Worm (Caenorhabditis elegans) whole organism, L3 larva: ENCODE results near the gene srbc-77.

Source experiments
- ZK546.5 ChIP-seq: sonication (generic microtip); optimal IDR thresholded peaks from 2 replicates; lab custom pipeline; 2017; ENCODE audit warnings: missing biosample characterization, missing genetic modification characterization
- aly-2 ChIP-seq: fragments of 150-350 bp; optimal IDR thresholded peaks from 2 replicates; lab custom pipeline; 2014; ENCODE audit warnings: missing biosample characterization, missing genetic modification characterization
- ama-1 ChIP-seq: fragments of 150-350 bp; optimal IDR thresholded peaks from 2 replicates; lab custom pipeline; 2018
- ceh-28 ChIP-seq: fragments of 150-350 bp; optimal IDR thresholded peaks from 2 replicates; lab custom pipeline; 2014; ENCODE audit warnings: missing biosample characterization, missing genetic modification reagents, missing genetic modification characterization
- ceh-9 ChIP-seq: sonication (generic microtip); optimal IDR thresholded peaks from 2 replicates; lab custom pipeline; 2018; ENCODE audit warnings: missing biosample characterization, missing genetic modification characterization
- daf-12 ChIP-seq: fragments of 150-350 bp; optimal IDR thresholded peaks from 2 replicates; lab custom pipeline; 2014; ENCODE audit warnings: missing biosample characterization, missing genetic modification reagents, missing genetic modification characterization
- egl-27 ChIP-seq: sonication (generic microtip); optimal IDR thresholded peaks from 4 replicates; lab custom pipeline; 2017; ENCODE audit warnings: missing biosample characterization, missing genetic modification reagents, missing genetic modification characterization
- elt-1 ChIP-seq: fragments of 150-350 bp; optimal IDR thresholded peaks from 2 replicates; lab custom pipeline; 2014; ENCODE audit warnings: missing biosample characterization, missing genetic modification characterization
- elt-2 ChIP-seq: sonication (generic microtip); optimal IDR thresholded peaks from 2 replicates; lab custom pipeline; 2016; ENCODE audit warnings: missing genetic modification reagents, mild to moderate bottlenecking, missing genetic modification characterization, missing compliant biosample characterization
- elt-3 ChIP-seq, 3 experiments: fragments of 150-350 bp in 1 of 3; sonication (generic microtip) in 2 of 3; optimal IDR thresholded peaks; 2 replicates in 2 of 3; 4 replicates in 1 of 3; lab custom pipeline; 2014 to 2017; ENCODE audit warnings: missing biosample characterization in 3 of 3, missing genetic modification characterization in 3 of 3
- eor-1 ChIP-seq, 2 experiments: fragments of 150-350 bp; optimal IDR thresholded peaks; 2 replicates each; lab custom pipeline; 2014 to 2018; ENCODE audit warnings: missing biosample characterization in 2 of 2, missing genetic modification characterization in 2 of 2
- fkh-10 ChIP-seq: sonication (generic microtip); optimal IDR thresholded peaks from 2 replicates; lab custom pipeline; 2017; ENCODE audit warnings: missing biosample characterization, missing genetic modification reagents, missing genetic modification characterization
- fkh-2 ChIP-seq: fragments of 150-350 bp; optimal IDR thresholded peaks from 2 replicates; lab custom pipeline; 2014; ENCODE audit warnings: missing biosample characterization, missing genetic modification reagents, missing genetic modification characterization
- jun-1 ChIP-seq: fragments of 150-350 bp; optimal IDR thresholded peaks from 2 replicates; lab custom pipeline; 2014; ENCODE audit warnings: missing biosample characterization, missing genetic modification reagents, missing genetic modification characterization
- lin-39 ChIP-seq: fragments of 150-350 bp; optimal IDR thresholded peaks from 2 replicates; lab custom pipeline; 2018; ENCODE audit warnings: missing biosample characterization, missing genetic modification reagents, missing genetic modification characterization
- lsy-12 ChIP-seq: sonication (generic microtip); optimal IDR thresholded peaks from 2 replicates; lab custom pipeline; 2016; ENCODE audit warnings: mild to moderate bottlenecking, missing genetic modification characterization, missing compliant biosample characterization
- mdl-1 ChIP-seq: fragments of 150-350 bp; optimal IDR thresholded peaks from 2 replicates; lab custom pipeline; 2014; ENCODE audit warnings: missing biosample characterization, missing genetic modification characterization
- mml-1 ChIP-seq: fragments of 150-350 bp; sonication (generic microtip); optimal IDR thresholded peaks from 3 replicates; lab custom pipeline; 2014; ENCODE audit warnings: missing biosample characterization, missing genetic modification characterization
- nfya-1 ChIP-seq: sonication (generic microtip); optimal IDR thresholded peaks from 2 replicates; lab custom pipeline; 2017; ENCODE audit warnings: missing genetic modification characterization, mild to moderate bottlenecking, missing compliant biosample characterization, antibody characterized with exemption, moderate library complexity; ENCODE audit not compliant: insufficient read depth
- nhr-11 ChIP-seq: fragments of 150-350 bp; optimal IDR thresholded peaks from 2 replicates; lab custom pipeline; 2014; ENCODE audit warnings: missing biosample characterization, missing genetic modification characterization
- nhr-12 ChIP-seq: fragments of 150-350 bp; optimal IDR thresholded peaks from 2 replicates; lab custom pipeline; 2014; ENCODE audit warnings: missing biosample characterization, missing genetic modification characterization
- nhr-237 ChIP-seq: fragments of 150-350 bp; optimal IDR thresholded peaks from 2 replicates; lab custom pipeline; 2014; ENCODE audit warnings: missing biosample characterization, missing genetic modification characterization
- nhr-25 ChIP-seq: sonication (generic microtip); optimal IDR thresholded peaks from 2 replicates; lab custom pipeline; 2017; ENCODE audit warnings: missing biosample characterization, missing genetic modification characterization
- nhr-43 ChIP-seq: sonication (generic microtip); optimal IDR thresholded peaks from 2 replicates; lab custom pipeline; 2016; ENCODE audit warnings: mild to moderate bottlenecking, missing genetic modification characterization, missing compliant biosample characterization; ENCODE audit not compliant: poor library complexity, severe bottlenecking
- nhr-67 ChIP-seq: fragments of 150-350 bp; optimal IDR thresholded peaks from 2 replicates; lab custom pipeline; 2014; ENCODE audit warnings: missing biosample characterization, missing genetic modification characterization
- nhr-77 ChIP-seq: fragments of 150-350 bp; optimal IDR thresholded peaks from 2 replicates; lab custom pipeline; 2014; ENCODE audit warnings: missing biosample characterization, missing genetic modification characterization
- pqm-1 ChIP-seq: fragments of 150-350 bp; optimal IDR thresholded peaks from 2 replicates; lab custom pipeline; 2017; ENCODE audit warnings: missing biosample characterization, missing genetic modification characterization, inconsistent platforms
- sea-2 ChIP-seq: fragments of 150-350 bp; sonication (generic microtip); optimal IDR thresholded peaks from 4 replicates; lab custom pipeline; 2014; ENCODE audit warnings: missing biosample characterization, missing genetic modification reagents, missing genetic modification characterization
- skn-1 ChIP-seq: fragments of 150-350 bp; optimal IDR thresholded peaks from 2 replicates; lab custom pipeline; 2014; ENCODE audit warnings: missing biosample characterization, missing genetic modification characterization
- tbx-2 ChIP-seq: sonication (generic microtip); optimal IDR thresholded peaks from 2 replicates; lab custom pipeline; 2016; ENCODE audit warnings: mild to moderate bottlenecking, missing genetic modification characterization, missing compliant biosample characterization
- unc-39 ChIP-seq: sonication (generic microtip); optimal IDR thresholded peaks from 4 replicates; lab custom pipeline; 2017; ENCODE audit warnings: missing biosample characterization, missing genetic modification characterization
- unc-62 ChIP-seq: fragments of 150-350 bp; sonication (generic microtip); optimal IDR thresholded peaks from 4 replicates; lab custom pipeline; 2014; ENCODE audit warnings: missing biosample characterization, missing genetic modification reagents, missing genetic modification characterization
- zag-1 ChIP-seq: fragments of 150-350 bp; optimal IDR thresholded peaks from 2 replicates; lab custom pipeline; 2014; ENCODE audit warnings: missing biosample characterization, missing genetic modification characterization

srbc-77 gene

DNA sequence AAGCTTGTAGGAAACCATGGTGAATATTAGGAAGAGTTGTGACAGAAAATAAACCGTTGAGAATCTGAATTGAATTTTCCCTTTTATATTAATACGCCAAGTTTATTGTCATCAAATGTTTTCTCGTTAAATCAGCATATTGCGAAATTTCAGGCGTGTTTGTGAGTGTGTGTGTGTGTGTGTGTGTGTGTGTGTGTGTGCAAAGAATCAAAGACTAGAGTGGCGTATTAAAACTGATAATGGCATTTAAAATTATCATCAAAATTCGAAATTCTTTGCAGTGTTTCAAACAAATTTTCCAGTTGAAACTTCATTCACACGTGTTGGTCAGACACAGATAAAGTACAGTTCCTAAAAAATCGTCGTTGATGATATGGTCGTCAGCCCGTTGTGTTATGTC lies 14.1 kb upstream of the srbc-77 start, which contains the start of gene gst-38:
gst-38 (minus strand) TSS at position 152 of the 400 bp plus-strand sequence.
- no peak for TF ChIP-seq nhr-77 (tag; lab: Kevin White, UChicago)
- peak; percentile 41 for TF ChIP-seq pqm-1
- peak; percentile 14 for TF ChIP-seq skn-1
- no peak for TF ChIP-seq sea-2 (GFP tag; lab: Kevin White, UChicago)
- TF ChIP-seq elt-3 (tag; optimal IDR thresholded peaks at IDR 0.05; lab: Kevin White, UChicago), result no peak
- peak; percentile 88 for TF ChIP-seq elt-2

DNA sequence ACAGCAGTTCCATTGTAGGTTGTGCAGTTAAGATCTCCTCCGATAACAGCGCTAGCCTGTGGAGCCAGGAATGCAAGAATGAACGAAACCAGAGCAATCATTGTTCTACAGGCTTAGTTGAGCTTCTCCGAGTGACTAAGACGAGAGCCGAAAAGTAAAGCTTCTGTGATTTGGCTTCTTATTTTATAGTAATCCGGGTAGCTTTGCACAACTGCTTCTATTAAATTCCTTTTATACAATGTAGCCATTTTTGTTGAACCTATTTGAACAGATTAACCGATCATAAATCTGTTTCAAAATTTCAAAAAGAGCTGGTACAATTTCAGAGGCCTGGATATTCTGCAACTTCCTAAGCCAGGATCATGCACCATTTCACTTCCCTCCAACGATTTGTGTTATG lies 12.5 kb upstream of the srbc-77 start, which contains the start of gene F35E8.9:
F35E8.9 (minus strand) TSS at position 101 of the 400 bp plus-strand sequence.
- no peak for TF ChIP-seq nhr-67 (tag; lab: Kevin White, UChicago)
- no peak for TF ChIP-seq fkh-2 (tag; lab: Kevin White, UChicago)
- TF ChIP-seq mml-1 (tag; lab: Kevin White, UChicago), result no peak
- no peak for TF ChIP-seq unc-39 (tag; lab: Kevin White, UChicago)
- TF ChIP-seq nhr-77 (tag; lab: Kevin White, UChicago), result no peak
- no peak for TF ChIP-seq nhr-12
- TF ChIP-seq nhr-11 (tag; lab: Kevin White, UChicago), result no peak
- no peak for TF ChIP-seq unc-62 (GFP tag; lab: Kevin White, UChicago)
- no peak for TF ChIP-seq ama-1 (lab: Kevin White, UChicago)
- no peak for TF ChIP-seq ceh-28 (tag; lab: Kevin White, UChicago)
- no peak for TF ChIP-seq mdl-1 (tag; lab: Kevin White, UChicago)
- TF ChIP-seq ZK546.5 (tag; lab: Kevin White, UChicago), result no peak
- no peak for TF ChIP-seq elt-3 (tag; optimal IDR thresholded peaks at IDR 0.05; lab: Kevin White, UChicago)
- no peak for TF ChIP-seq tbx-2
- no peak for TF ChIP-seq nhr-43 (tag; lab: Kevin White, UChicago)

DNA sequence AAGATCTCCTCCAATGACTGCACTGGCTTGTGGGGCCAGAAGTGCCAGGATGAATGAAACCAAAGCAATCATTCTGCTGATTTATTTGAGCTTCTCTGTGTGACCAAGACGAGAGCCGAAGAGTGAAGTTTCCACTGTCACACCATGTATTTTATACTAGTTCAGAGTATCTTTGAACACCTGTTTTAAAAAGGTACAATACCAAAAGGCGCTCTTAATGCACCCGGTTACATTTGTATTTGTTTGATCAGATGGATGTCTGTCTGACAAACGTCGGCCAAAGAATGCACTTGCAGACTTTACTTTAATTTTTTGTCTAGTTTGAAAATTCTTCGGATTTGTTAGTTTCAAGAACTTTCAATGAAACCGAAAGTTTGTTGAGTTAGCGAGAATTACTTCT lies 9.7 kb upstream of the srbc-77 start, which contains the start of gene F35E8.10:
F35E8.10 (minus strand) TSS at position 101 of the 400 bp plus-strand sequence.
- TF ChIP-seq mdl-1 (tag; lab: Kevin White, UChicago) (no peak), nhr-237 (tag; lab: Kevin White, UChicago) (no peak), nhr-25 (no peak), nhr-43 (tag; lab: Kevin White, UChicago) (no peak), elt-2 (no peak), lsy-12 (no peak)
- TF ChIP-seq, all 47 proteins: peak for 0

DNA sequence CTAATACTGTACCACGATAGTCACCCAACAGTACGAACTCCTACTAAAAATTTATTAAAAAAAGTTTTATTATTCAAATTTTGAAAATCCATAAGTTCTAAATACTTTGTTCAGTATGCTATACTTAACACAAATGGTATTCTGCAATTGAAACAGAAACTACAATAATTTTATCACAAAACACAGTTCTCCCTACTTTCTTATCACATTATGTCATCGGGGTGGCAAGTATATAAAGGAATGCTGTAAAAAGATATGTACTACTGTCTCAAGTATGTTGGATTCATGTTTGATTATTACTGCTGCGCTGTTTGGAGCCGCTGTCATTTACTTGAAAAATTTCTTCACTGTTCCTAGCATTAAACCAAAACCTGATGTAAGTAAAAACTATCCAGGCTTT lies 8.9 kb upstream of the srbc-77 start, which contains the start of gene cdr-1:
cdr-1 (plus strand) TSS at position 208 of the 400 bp plus-strand sequence.
- TF ChIP-seq elt-2 (peak; percentile 46), lsy-12 (no peak), pqm-1 (peak; percentile 38), unc-62 (GFP tag; lab: Kevin White, UChicago) (no peak), lin-39 (tag; lab: Kevin White, UChicago) (no peak), egl-27 (tag; lab: Kevin White, UChicago) (no peak), jun-1 (tag; lab: Kevin White, UChicago) (no peak)

DNA sequence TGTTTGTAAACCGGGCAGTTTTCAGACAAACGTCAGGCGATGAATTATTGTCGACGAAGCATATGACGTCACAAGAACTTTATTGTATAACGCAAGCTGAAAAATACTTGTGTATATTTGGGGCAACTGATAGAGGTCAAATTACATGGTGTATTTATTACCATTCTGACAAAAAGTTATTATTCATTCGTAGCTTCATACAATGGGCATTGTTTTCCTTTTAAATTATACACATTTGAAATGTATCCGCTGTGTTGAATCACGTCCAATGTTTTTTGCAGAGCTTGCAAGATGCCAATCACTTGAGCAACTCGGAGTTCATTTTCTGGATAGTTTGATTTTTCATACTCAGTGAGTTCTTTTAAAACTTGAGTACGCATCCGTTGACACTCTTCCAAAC lies 7.0 kb upstream of the srbc-77 start, which contains the start of gene F35E8.13:
F35E8.13 (plus strand) TSS at position 301 of the 400 bp plus-strand sequence.
- no peak for TF ChIP-seq nhr-237 (tag; lab: Kevin White, UChicago)
- TF ChIP-seq nhr-77 (tag; lab: Kevin White, UChicago), result no peak
- TF ChIP-seq nhr-11 (tag; lab: Kevin White, UChicago), result no peak
- TF ChIP-seq daf-12 (tag; lab: Kevin White, UChicago), result no peak
- no peak for TF ChIP-seq lin-39 (tag; lab: Kevin White, UChicago)
- TF ChIP-seq ceh-9 (tag; lab: Kevin White, UChicago), result no peak
- no peak for TF ChIP-seq fkh-10 (GFP tag; lab: Kevin White, UChicago)
- TF ChIP-seq nfya-1 (tag; lab: Kevin White, UChicago), result no peak
- TF ChIP-seq eor-1 (tag; optimal IDR thresholded peaks at IDR 0.05; lab: Kevin White, UChicago), result no peak
- no peak for TF ChIP-seq tbx-2
- no peak for TF ChIP-seq aly-2 (tag; lab: Kevin White, UChicago)
- no peak for TF ChIP-seq ama-1 (lab: Kevin White, UChicago)
- no peak for TF ChIP-seq unc-39 (tag; lab: Kevin White, UChicago)
- TF ChIP-seq lsy-12, result no peak
- no peak for TF ChIP-seq elt-1 (tag; lab: Kevin White, UChicago)
- TF ChIP-seq mml-1 (tag; lab: Kevin White, UChicago), result no peak
- no peak for TF ChIP-seq zag-1 (tag; lab: Kevin White, UChicago)
- TF ChIP-seq skn-1, result no peak
- TF ChIP-seq sea-2 (GFP tag; lab: Kevin White, UChicago), result no peak
